Fruit fly (Drosophila melanogaster) whole organism, embryonic: Measurements from ENCODE around the gene Sam-S.

Experiments
- Atf6 ChIP-seq: fragments of 200-800 bp; sonication (Bioruptor generic); IDR thresholded peaks from 2 replicates; pipeline ENCODE4 v1.3.6; 2022; ENCODE audit warnings: missing biosample characterization, missing genetic modification characterization
- Awh ChIP-seq: fragments of 200-800 bp; sonication (Bioruptor generic); IDR thresholded peaks from 2 replicates; pipeline ENCODE4, ENCODE4 v1.3.6; 2022; ENCODE audit warnings: missing biosample characterization, missing genetic modification characterization
- CG10147 ChIP-seq: fragments of 200-800 bp; sonication (Bioruptor generic); optimal IDR thresholded peaks from 2 replicates; lab custom pipeline; 2019; ENCODE audit warnings: missing biosample characterization, mild to moderate bottlenecking, missing genetic modification characterization, moderate library complexity
- CG10543 ChIP-seq: fragments of 200-800 bp; sonication (Bioruptor generic); optimal IDR thresholded peaks from 3 replicates; lab custom pipeline; 2017; ENCODE audit warnings: missing biosample characterization, mild to moderate bottlenecking, missing genetic modification characterization, moderate library complexity
- CG11247 ChIP-seq: fragments of 200-800 bp; sonication (Bioruptor generic); IDR thresholded peaks from 2 replicates; pipeline ENCODE4 v1.3.6; 2022; ENCODE audit warnings: missing biosample characterization, missing genetic modification characterization
- CG12071 ChIP-seq: fragments of 200-800 bp; sonication (Bioruptor generic); optimal IDR thresholded peaks from 3 replicates; lab custom pipeline; 2018; ENCODE audit warnings: missing biosample characterization, mild to moderate bottlenecking, missing genetic modification characterization
- CG12659 ChIP-seq: fragments of 200-800 bp; sonication (Bioruptor generic); optimal IDR thresholded peaks from 3 replicates; lab custom pipeline; 2017; ENCODE audit warnings: mild to moderate bottlenecking, missing biosample characterization, missing genetic modification reagents, missing genetic modification characterization
- CG13424 ChIP-seq: fragments of 200-800 bp; sonication (Bioruptor generic); optimal IDR thresholded peaks from 2 replicates; lab custom pipeline; 2019; ENCODE audit warnings: missing biosample characterization, mild to moderate bottlenecking, missing genetic modification characterization, moderate library complexity
- CG1603 ChIP-seq: fragments of 200-800 bp; sonication (Bioruptor generic); optimal IDR thresholded peaks from 2 replicates; lab custom pipeline; 2019; ENCODE audit warnings: missing biosample characterization, mild to moderate bottlenecking, missing genetic modification characterization, moderate library complexity
- CG18764 ChIP-seq: fragments of 200-800 bp; sonication (Bioruptor generic); optimal IDR thresholded peaks from 3 replicates; lab custom pipeline; 2016; ENCODE audit warnings: missing biosample characterization, missing genetic modification characterization
- CG2875 ChIP-seq: fragments of 200-800 bp; sonication (Bioruptor generic); optimal IDR thresholded peaks from 2 replicates; lab custom pipeline; 2017; ENCODE audit warnings: missing biosample characterization, mild to moderate bottlenecking, missing genetic modification characterization, missing genetic modification reagents
- CG31441 ChIP-seq: fragments of 200-800 bp; sonication (Bioruptor generic); IDR thresholded peaks from 2 replicates; pipeline ENCODE4 v1.3.6; 2022; ENCODE audit warnings: missing biosample characterization, missing genetic modification characterization
- CG34224 ChIP-seq: fragments of 200-800 bp; sonication (Bioruptor generic); IDR thresholded peaks from 3 replicates; pipeline ENCODE4 v1.3.6; 2022; ENCODE audit warnings: missing biosample characterization, missing genetic modification characterization; ENCODE audit not compliant: partially characterized antibody
- CG34422 ChIP-seq: fragments of 200-800 bp; sonication (Bioruptor generic); IDR thresholded peaks from 3 replicates; pipeline ENCODE4 v1.3.6; 2022; ENCODE audit warnings: missing biosample characterization, missing genetic modification characterization
- CG4424 ChIP-seq: fragments of 200-800 bp; sonication (Bioruptor generic); optimal IDR thresholded peaks from 3 replicates; lab custom pipeline; 2016; ENCODE audit warnings: missing biosample characterization, missing genetic modification characterization
- CG4820 ChIP-seq: fragments of 200-800 bp; sonication (Bioruptor generic); optimal IDR thresholded peaks from 3 replicates; lab custom pipeline; 2016; ENCODE audit warnings: missing biosample characterization, missing genetic modification characterization
- CG4854 ChIP-seq: fragments of 200-800 bp; sonication (Bioruptor generic); optimal IDR thresholded peaks from 2 replicates; lab custom pipeline; 2016; ENCODE audit warnings: missing biosample characterization, missing genetic modification characterization, inconsistent platforms
- CG6765 ChIP-seq: fragments of 200-800 bp; sonication (Bioruptor generic); optimal IDR thresholded peaks from 3 replicates; lab custom pipeline; 2017; ENCODE audit warnings: missing biosample characterization, mild to moderate bottlenecking, missing genetic modification characterization
- CG7928 ChIP-seq: fragments of 200-800 bp; sonication (Bioruptor generic); optimal IDR thresholded peaks from 2 replicates; lab custom pipeline; 2017; ENCODE audit warnings: missing biosample characterization, mild to moderate bottlenecking, missing genetic modification characterization
- CG7963 ChIP-seq: fragments of 200-800 bp; sonication (Bioruptor generic); IDR thresholded peaks from 3 replicates; pipeline ENCODE4 v1.3.6; 2022; ENCODE audit warnings: missing biosample characterization, missing genetic modification characterization; ENCODE audit not compliant: partially characterized antibody
- CrebB ChIP-seq: fragments of 200-800 bp; sonication (Bioruptor generic); optimal IDR thresholded peaks from 3 replicates; lab custom pipeline; 2018; ENCODE audit warnings: missing biosample characterization, mild to moderate bottlenecking, missing genetic modification characterization
- Dbx ChIP-seq: fragments of 200-800 bp; sonication (Bioruptor generic); IDR thresholded peaks from 3 replicates; pipeline ENCODE4 v1.3.6; 2022; ENCODE audit warnings: missing biosample characterization, missing genetic modification characterization
- HHEX ChIP-seq: fragments of 200-800 bp; sonication (Bioruptor generic); optimal IDR thresholded peaks from 3 replicates; lab custom pipeline; 2017; ENCODE audit warnings: missing biosample characterization, mild to moderate bottlenecking, missing genetic modification characterization, missing genetic modification reagents
- HLH3B ChIP-seq: fragments of 200-800 bp; sonication (Bioruptor generic); IDR thresholded peaks from 2 replicates; pipeline ENCODE4 v1.3.6; 2022; ENCODE audit warnings: missing biosample characterization, missing genetic modification characterization
- HLH4C ChIP-seq: fragments of 200-800 bp; sonication (Bioruptor generic); IDR thresholded peaks from 3 replicates; pipeline ENCODE4 v1.3.6; 2022; ENCODE audit warnings: missing biosample characterization, missing genetic modification characterization; ENCODE audit not compliant: partially characterized antibody
- HLHmδ ChIP-seq: fragments of 200-800 bp; sonication (Bioruptor generic); optimal IDR thresholded peaks from 2 replicates; lab custom pipeline; 2018; ENCODE audit warnings: missing biosample characterization, mild to moderate bottlenecking, missing genetic modification characterization, moderate library complexity
- HmgD ChIP-seq: fragments of 200-800 bp; sonication (Bioruptor generic); optimal IDR thresholded peaks from 3 replicates; lab custom pipeline; 2016; ENCODE audit warnings: missing biosample characterization, missing genetic modification characterization
- MESR4 ChIP-seq: fragments of 200-800 bp; sonication (Bioruptor generic); optimal IDR thresholded peaks from 2 replicates; lab custom pipeline; 2018; ENCODE audit warnings: missing biosample characterization, mild to moderate bottlenecking, missing genetic modification characterization, moderate library complexity
- Med ChIP-seq: fragments of 200-800 bp; sonication (Bioruptor generic); peaks from one replicate; lab custom pipeline; 2016; ENCODE audit warnings: missing biosample characterization, missing genetic modification characterization, mild to moderate bottlenecking, inconsistent platforms, moderate library complexity
- Meics ChIP-seq: fragments of 200-800 bp; sonication (Bioruptor generic); optimal IDR thresholded peaks from 2 replicates; lab custom pipeline; 2017; ENCODE audit warnings: missing biosample characterization, mild to moderate bottlenecking, missing genetic modification characterization
- Mrtf ChIP-seq: fragments of 200-800 bp; sonication (Bioruptor generic); IDR thresholded peaks from 3 replicates; pipeline ENCODE4 v1.3.6; 2022; ENCODE audit warnings: missing biosample characterization, missing genetic modification characterization
- Optix ChIP-seq: fragments of 200-800 bp; sonication (Bioruptor generic); IDR thresholded peaks from 3 replicates; pipeline ENCODE4 v1.3.6; 2022; ENCODE audit warnings: missing biosample characterization, missing genetic modification characterization
- Rfx ChIP-seq: fragments of 200-800 bp; sonication (Bioruptor generic); IDR thresholded peaks from 2 replicates; pipeline ENCODE4 v1.3.6; 2022; ENCODE audit warnings: missing biosample characterization, missing genetic modification characterization
- Scr ChIP-seq: fragments of 200-800 bp; sonication (Bioruptor generic); IDR thresholded peaks from 2 replicates; pipeline ENCODE4 v1.3.6; 2022; ENCODE audit warnings: missing biosample characterization, missing genetic modification characterization; ENCODE audit not compliant: partially characterized antibody
- ara ChIP-seq: fragments of 200-800 bp; sonication (Bioruptor generic); IDR thresholded peaks from 2 replicates; pipeline ENCODE4 v1.3.6; 2022; ENCODE audit warnings: missing biosample characterization, missing genetic modification characterization
- btn ChIP-seq: fragments of 200-800 bp; sonication (Bioruptor generic); optimal IDR thresholded peaks from 2 replicates; lab custom pipeline; 2016; ENCODE audit warnings: missing biosample characterization, missing genetic modification characterization
- cas ChIP-seq: fragments of 200-800 bp; sonication (Bioruptor generic); IDR thresholded peaks from 2 replicates; pipeline ENCODE4 v1.3.6; 2022; ENCODE audit warnings: missing biosample characterization, missing genetic modification characterization
- chif ChIP-seq, 2 experiments: fragments of 200-800 bp; sonication (Bioruptor generic); optimal IDR thresholded peaks; 3 replicates each; lab custom pipeline; 2016; ENCODE audit warnings: missing biosample characterization in 2 of 2, missing genetic modification characterization in 2 of 2
- gro ChIP-seq: fragments of 200-800 bp; sonication (Bioruptor generic); optimal IDR thresholded peaks from 2 replicates; lab custom pipeline; 2016; ENCODE audit warnings: missing biosample characterization, missing genetic modification characterization
- kay ChIP-seq: fragments of 200-800 bp; sonication (Bioruptor generic); optimal IDR thresholded peaks from 2 replicates; lab custom pipeline; 2016; ENCODE audit warnings: missing biosample characterization, missing genetic modification characterization
- ken ChIP-seq: fragments of 200-800 bp; sonication (Bioruptor generic); IDR thresholded peaks from 3 replicates; pipeline ENCODE4 v1.3.6; 2022; ENCODE audit warnings: missing biosample characterization, missing genetic modification characterization
- nom ChIP-seq: fragments of 200-800 bp; sonication (Bioruptor generic); optimal IDR thresholded peaks from 2 replicates; lab custom pipeline; 2017; ENCODE audit warnings: missing biosample characterization, missing genetic modification characterization, mild to moderate bottlenecking, moderate library complexity, missing genetic modification reagents
- sd ChIP-seq: fragments of 200-800 bp; sonication (Bioruptor generic); optimal IDR thresholded peaks from 3 replicates; lab custom pipeline; 2018; ENCODE audit warnings: missing biosample characterization, mild to moderate bottlenecking, missing genetic modification characterization, moderate library complexity
- sens ChIP-seq: fragments of 200-800 bp; sonication (Bioruptor generic); peaks from one replicate; lab custom pipeline; 2016; ENCODE audit warnings: missing biosample characterization, missing genetic modification characterization
- stc ChIP-seq: fragments of 200-800 bp; sonication (Bioruptor generic); IDR thresholded peaks from 2 replicates; pipeline ENCODE4 v1.3.6; 2022; ENCODE audit warnings: missing biosample characterization, missing genetic modification characterization
- trem ChIP-seq: fragments of 200-800 bp; optimal IDR thresholded peaks from 3 replicates; lab custom pipeline; 2019; ENCODE audit warnings: missing biosample characterization, mild to moderate bottlenecking, missing genetic modification characterization, moderate library complexity
- zf30C ChIP-seq: fragments of 200-800 bp; sonication (Bioruptor generic); optimal IDR thresholded peaks from 3 replicates; lab custom pipeline; 2018; ENCODE audit warnings: missing biosample characterization, mild to moderate bottlenecking, missing genetic modification characterization

Gene Sam-S

dm6 chr2L:128977-129941 lies 22.6 kb downstream of the Sam-S start (continued):
- TF ChIP-seq sd (tag; lab: Kevin White, UChicago) (peak; percentile 96), HLH3B (GFP tag; lab: Robert Waterston, UW) (peak; percentile 15; the same call in 1 of the 2 replicates), CG13424 (tag; lab: Kevin White, UChicago) (peak; percentile 1), CG12071 (peak; percentile 60), CG1603 (tag; lab: Kevin White, UChicago) (peak; percentile 26), zf30C (peak; percentile 1), CG12659 (peak; percentile 60), sens (peak; percentile 78), CG7963 (GFP tag; lab: Robert Waterston, UW) (0 out of 3 replicates have a peak, but pooled peaks have one; percentile 36), ara (GFP tag; lab: Robert Waterston, UW) (0 out of 2 replicates have a peak, but pooled peaks have one; percentile 14), gro (GFP tag; lab: Kevin White, UChicago) (peak; percentile 78), CrebB (tag; lab: Kevin White, UChicago) (peak; percentile 73), nom (GFP tag; lab: Kevin White, UChicago) (peak; percentile 80), chif (GFP tag; optimal IDR thresholded peaks at IDR 0.05; lab: Kevin White, UChicago) (no peak), MESR4 (GFP tag; lab: Kevin White, UChicago) (peak; percentile 13), CG10147 (peak; percentile 34), Med (GFP tag; lab: Kevin White, UChicago) (peak; percentile 96), btn (GFP tag; lab: Kevin White, UChicago) (no peak), kay (GFP tag; lab: Kevin White, UChicago) (peak; percentile 36), CG4820 (GFP tag; lab: Kevin White, UChicago) (no peak), CG7928 (GFP tag; lab: Kevin White, UChicago) (no peak), CG34422 (GFP tag; lab: Robert Waterston, UW) (peak; percentile 64; the same call in 2 of the 3 replicates), HmgD (peak; percentile 20), CG6765 (GFP tag; lab: Kevin White, UChicago) (peak; percentile 47), CG31441 (GFP tag; lab: Robert Waterston, UW) (peak; percentile 38; the same call in 1 of the 2 replicates), CG2875 (peak; percentile 38), CG18764 (no peak), Atf6 (peak; percentile 67), CG4424 (GFP tag; lab: Kevin White, UChicago) (peak; percentile 46), ken (GFP tag; lab: Robert Waterston, UW) (0 out of 3 replicates have a peak, but pooled peaks have one; percentile 20), Mrtf (no peak), Rfx (GFP tag; lab: Robert Waterston, UW) (peak; percentile 60), stc (GFP tag; lab: Robert Waterston, UW) (no peak; the same call in 1 of the 2 replicates), CG4854 (GFP tag; lab: Kevin White, UChicago) (peak; percentile 9), HLHmδ (GFP tag; lab: Kevin White, UChicago) (peak; percentile 56), CG34224 (GFP tag; lab: Robert Waterston, UW) (peak; percentile 50; the same call in 1 of the 3 replicates), trem (tag; lab: Kevin White, UChicago) (peak; percentile 32), CG10543 (peak; percentile 90), Scr (no peak), Meics (peak; percentile 39), HHEX (GFP tag; lab: Kevin White, UChicago) (peak; percentile 55), HLH4C (peak; percentile 38; the same call in 1 of the 3 replicates), cas (GFP tag; lab: Robert Waterston, UW) (peak; percentile 36; the same call in 1 of the 2 replicates), Optix (GFP tag; lab: Robert Waterston, UW) (0 out of 3 replicates have a peak, but pooled peaks have one; percentile 15), CG11247 (GFP tag; lab: Robert Waterston, UW) (no peak), Awh (GFP tag; lab: Robert Waterston, UW) (peak; percentile 47; the same call in 1 of the 2 replicates), Dbx (peak; percentile 75; the same call in 2 of the 3 replicates)
